Fruit fly (Drosophila melanogaster) Kc167 (cell line): ENCODE data around the gene CG11674.

Experiments used
- Myc ChIP-seq: fragments of >200 bp; optimal IDR thresholded peaks from 2 replicates; lab custom pipeline; 2017; ENCODE audit warnings: missing external identifiers
- Sin3A ChIP-seq: fragments of >200 bp; optimal IDR thresholded peaks from 2 replicates; lab custom pipeline; 2018; ENCODE audit warnings: missing external identifiers
- h ChIP-seq: fragments of >200 bp; optimal IDR thresholded peaks from 3 replicates; lab custom pipeline; 2018; ENCODE audit warnings: missing external identifiers
- psq ChIP-seq: fragments of >200 bp; optimal IDR thresholded peaks from 2 replicates; lab custom pipeline; 2017; ENCODE audit warnings: missing external identifiers

DNA sequence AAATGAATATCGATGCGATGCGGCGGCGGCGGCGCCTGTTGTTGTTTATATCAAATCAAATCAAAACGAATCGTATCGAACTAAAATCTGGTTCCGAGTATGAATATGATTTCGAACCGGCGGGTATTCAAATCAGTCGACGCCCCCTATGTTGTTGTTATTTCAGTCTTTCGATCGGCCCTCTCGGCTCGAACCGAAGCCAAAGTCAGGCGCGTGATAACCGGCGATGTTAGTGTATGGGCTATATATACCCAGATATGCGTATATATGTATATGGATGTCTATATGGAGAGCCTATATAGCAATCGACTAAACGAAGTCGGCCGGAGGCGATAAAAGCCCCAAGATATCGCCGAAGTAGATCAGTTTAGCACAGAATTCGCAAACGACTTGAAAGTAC lies 35.2 kb upstream of the CG11674 start, which contains the start of the genes CG46317 and Tat:
- TF ChIP-seq psq (lab: Kevin White, UChicago) (no peak), Sin3A (lab: Kevin White, UChicago) (no peak), Myc (lab: Kevin White, UChicago) (no peak), h (lab: Kevin White, UChicago) (no peak)
